Fruit fly (Drosophila melanogaster) whole organism, wandering third instar larva: ENCODE measurements around the gene CG4666.
A peak's percentile ranks its signal among the peaks of the same experiment; 100 is the strongest.

ENCODE experiments used
- Abd-B ChIP-seq: fragments of >200 bp; optimal IDR thresholded peaks from 2 replicates; lab custom pipeline; 2017; ENCODE audit warnings: missing biosample characterization, missing genetic modification characterization
- CG32264 ChIP-seq: fragments of 200-800 bp; sonication (Bioruptor generic); optimal IDR thresholded peaks from 2 replicates; lab custom pipeline; 2016; ENCODE audit warnings: missing biosample characterization, missing genetic modification characterization
- CG9705 ChIP-seq: fragments of 200-800 bp; sonication (Bioruptor generic); optimal IDR thresholded peaks from 2 replicates; lab custom pipeline; 2018; ENCODE audit warnings: missing biosample characterization, mild to moderate bottlenecking, missing genetic modification characterization
- CrebA ChIP-seq: fragments of 200-800 bp; sonication (Bioruptor generic); optimal IDR thresholded peaks from 2 replicates; lab custom pipeline; 2016; ENCODE audit warnings: missing biosample characterization, mild to moderate bottlenecking, missing genetic modification characterization, borderline replicate concordance
- Dfd ChIP-seq: fragments of >200 bp; optimal IDR thresholded peaks from 2 replicates; lab custom pipeline; 2017; ENCODE audit warnings: missing biosample characterization, missing genetic modification characterization
- Dif ChIP-seq: fragments of 200-275, 200-300 bp; sonication (Bioruptor generic); optimal IDR thresholded peaks from 2 replicates; lab custom pipeline; 2018; ENCODE audit warnings: missing biosample characterization, missing genetic modification characterization; ENCODE audit not compliant: partially characterized antibody
- GATAd ChIP-seq: sonication (Bioruptor generic); optimal IDR thresholded peaks from 2 replicates; lab custom pipeline; 2016; ENCODE audit warnings: missing biosample characterization, missing genetic modification characterization
- HLH106 ChIP-seq: fragments of 200-800 bp; optimal IDR thresholded peaks from 3 replicates; lab custom pipeline; 2019; ENCODE audit warnings: missing biosample characterization, mild to moderate bottlenecking, missing genetic modification characterization, moderate library complexity
- Hnf4 ChIP-seq: fragments of 200-800 bp; sonication (Bioruptor generic); optimal IDR thresholded peaks from 2 replicates; lab custom pipeline; 2016; ENCODE audit warnings: missing biosample characterization, mild to moderate bottlenecking, missing genetic modification characterization
- Hr78 ChIP-seq: fragments of >200 bp; optimal IDR thresholded peaks from 2 replicates; lab custom pipeline; 2017; ENCODE audit warnings: missing biosample characterization, missing genetic modification characterization
- Hr83 ChIP-seq: fragments of 200-300 bp; sonication (Bioruptor generic); optimal IDR thresholded peaks from 2 replicates; lab custom pipeline; 2016; ENCODE audit warnings: missing biosample characterization, mild to moderate bottlenecking, missing genetic modification characterization, moderate library complexity; ENCODE audit not compliant: poor library complexity, severe bottlenecking
- Jra ChIP-seq: sonication (Bioruptor generic); optimal IDR thresholded peaks from 2 replicates; lab custom pipeline; 2016; ENCODE audit warnings: missing biosample characterization, missing genetic modification characterization
- Mio ChIP-seq: sonication (Bioruptor generic); optimal IDR thresholded peaks from 2 replicates; lab custom pipeline; 2016; ENCODE audit warnings: missing biosample characterization, missing genetic modification characterization
- Myc ChIP-seq: fragments of >200 bp; optimal IDR thresholded peaks from 2 replicates; lab custom pipeline; 2017
- N ChIP-seq: fragments of >200 bp; optimal IDR thresholded peaks from 2 replicates; lab custom pipeline; 2018; ENCODE audit warnings: missing biosample characterization, missing external identifiers, missing genetic modification characterization
- OdsH ChIP-seq: fragments of 200-800 bp; sonication (Bioruptor generic); optimal IDR thresholded peaks from 2 replicates; lab custom pipeline; 2016; ENCODE audit warnings: missing biosample characterization, mild to moderate bottlenecking, missing genetic modification characterization
- Rel ChIP-seq, 2 experiments: fragments of 200-800 bp; sonication (Bioruptor generic) in 1 of 2; optimal IDR thresholded peaks; 2 replicates in 1 of 2; 3 replicates in 1 of 2; lab custom pipeline; 2016 to 2019; ENCODE audit warnings: mild to moderate bottlenecking in 2 of 2, missing biosample characterization in 2 of 2, missing genetic modification characterization in 2 of 2, moderate library complexity in 1 of 2
- Sp1 ChIP-seq: fragments of 200-800 bp; sonication (Bioruptor generic); optimal IDR thresholded peaks from 3 replicates; lab custom pipeline; 2019; ENCODE audit warnings: missing biosample characterization, mild to moderate bottlenecking, missing genetic modification characterization, moderate library complexity
- Vsx2 ChIP-seq: fragments of 200-300, 225-300 bp; sonication (Bioruptor generic); optimal IDR thresholded peaks from 2 replicates; lab custom pipeline; 2018; ENCODE audit warnings: missing biosample characterization, missing genetic modification characterization; ENCODE audit not compliant: partially characterized antibody
- br ChIP-seq: fragments of 200-800 bp; sonication (Bioruptor generic); optimal IDR thresholded peaks from 2 replicates; lab custom pipeline; 2016; ENCODE audit warnings: missing biosample characterization, missing genetic modification characterization
- brk ChIP-seq: fragments of 200-800 bp; sonication (Bioruptor generic); optimal IDR thresholded peaks from 2 replicates; lab custom pipeline; 2016; ENCODE audit warnings: missing biosample characterization, mild to moderate bottlenecking, missing genetic modification characterization
- dl ChIP-seq, 2 experiments: fragments of 175-275, 200-275 bp in 1 of 2; fragments of 200-275 bp in 1 of 2; sonication (Bioruptor generic); optimal IDR thresholded peaks; lab custom pipeline; 2018; ENCODE audit warnings: mild to moderate bottlenecking in 2 of 2, missing biosample characterization in 2 of 2, missing genetic modification characterization in 2 of 2, moderate library complexity in 2 of 2; ENCODE audit not compliant: partially characterized antibody in 2 of 2, insufficient read depth in 1 of 2
- dmrt93B ChIP-seq: fragments of 200-800 bp; sonication (Bioruptor generic); optimal IDR thresholded peaks from 2 replicates; lab custom pipeline; 2018; ENCODE audit warnings: missing biosample characterization, mild to moderate bottlenecking, missing genetic modification characterization
- dsf ChIP-seq: sonication (Bioruptor generic); optimal IDR thresholded peaks from 2 replicates; lab custom pipeline; 2016; ENCODE audit warnings: missing biosample characterization, missing genetic modification characterization, borderline replicate concordance
- ey ChIP-seq: fragments of 200-800 bp; sonication (Bioruptor generic); optimal IDR thresholded peaks from 2 replicates; lab custom pipeline; 2016; ENCODE audit warnings: missing biosample characterization, missing genetic modification characterization
- foxo ChIP-seq, 2 experiments: fragments of 200-800 bp; sonication (Bioruptor generic); optimal IDR thresholded peaks; 2 replicates in 1 of 2; 3 replicates in 1 of 2; lab custom pipeline; 2016 to 2017; ENCODE audit warnings: missing biosample characterization in 2 of 2, missing genetic modification characterization in 2 of 2
- fru ChIP-seq: fragments of 200-800 bp; sonication (Bioruptor generic); optimal IDR thresholded peaks from 3 replicates; lab custom pipeline; 2016; ENCODE audit warnings: missing biosample characterization, mild to moderate bottlenecking, missing genetic modification characterization
- h ChIP-seq: fragments of 200-800 bp; sonication (Bioruptor generic); optimal IDR thresholded peaks from 3 replicates; lab custom pipeline; 2016; ENCODE audit warnings: missing biosample characterization, mild to moderate bottlenecking, missing genetic modification characterization
- jim ChIP-seq: fragments of 175-275, 200-325 bp; sonication (Bioruptor generic); optimal IDR thresholded peaks from 2 replicates; lab custom pipeline; 2016; ENCODE audit warnings: missing biosample characterization, mild to moderate bottlenecking, missing genetic modification characterization
- lola ChIP-seq: fragments of >200 bp; optimal IDR thresholded peaks from 2 replicates; lab custom pipeline; 2017; ENCODE audit warnings: missing biosample characterization, missing genetic modification characterization
- pan ChIP-seq: fragments of >200 bp; optimal IDR thresholded peaks from 2 replicates; lab custom pipeline; 2017
- psq ChIP-seq: fragments of 200-800 bp; sonication (Bioruptor generic); optimal IDR thresholded peaks from 3 replicates; lab custom pipeline; 2017; ENCODE audit warnings: missing biosample characterization, mild to moderate bottlenecking, missing genetic modification characterization, moderate library complexity
- rgr ChIP-seq: fragments of 200-800 bp; sonication (Bioruptor generic); optimal IDR thresholded peaks from 3 replicates; lab custom pipeline; 2016; ENCODE audit warnings: missing biosample characterization, mild to moderate bottlenecking, missing genetic modification characterization
- sage ChIP-seq: fragments of 200-800 bp; sonication (Bioruptor generic); optimal IDR thresholded peaks from 2 replicates; lab custom pipeline; 2016; ENCODE audit warnings: missing biosample characterization, mild to moderate bottlenecking, missing genetic modification characterization
- sv ChIP-seq: fragments of 200-800 bp; sonication (Bioruptor generic); optimal IDR thresholded peaks from 3 replicates; lab custom pipeline; 2016; ENCODE audit warnings: missing biosample characterization, missing genetic modification characterization
- tai ChIP-seq: sonication (Bioruptor generic); optimal IDR thresholded peaks from 2 replicates; lab custom pipeline; 2016; ENCODE audit warnings: missing biosample characterization, missing genetic modification characterization
- usp ChIP-seq: fragments of >200 bp; optimal IDR thresholded peaks from 2 replicates; lab custom pipeline; 2017; ENCODE audit warnings: missing biosample characterization, missing genetic modification characterization
- woc ChIP-seq: sonication (Bioruptor generic); optimal IDR thresholded peaks from 2 replicates; lab custom pipeline; 2016; ENCODE audit warnings: missing biosample characterization, mild to moderate bottlenecking, missing genetic modification characterization

Gene CG4666

dm6 chrX:6074845-6075244 is 2.7 kb downstream of the CG4666 start, which contains the start of gene Tsp5D:
Gene Tsp5D (minus strand): TSS chrX:6074857.
- peak; percentile 11 for TF ChIP-seq psq
- TF ChIP-seq Mio (GFP tag; lab: Kevin White, UChicago), result no peak
- TF ChIP-seq dsf (GFP tag; lab: Kevin White, UChicago), result no peak
- no peak for TF ChIP-seq usp
- no peak for TF ChIP-seq Dfd
- TF ChIP-seq pan (lab: Kevin White, UChicago), result no peak
- no peak for TF ChIP-seq jim (GFP tag; lab: Kevin White, UChicago)
- no peak for TF ChIP-seq sage (GFP tag; lab: Kevin White, UChicago)
- TF ChIP-seq brk (GFP tag; lab: Kevin White, UChicago), result no peak
- TF ChIP-seq CG32264 (GFP tag; lab: Kevin White, UChicago), result no peak
- TF ChIP-seq h, result peak; percentile 38
- no peak for TF ChIP-seq br (GFP tag; lab: Kevin White, UChicago)
- no peak for TF ChIP-seq GATAd (GFP tag; lab: Kevin White, UChicago)
- no peak for TF ChIP-seq Abd-B (GFP tag; lab: Kevin White, UChicago)
- no peak for TF ChIP-seq woc (GFP tag; lab: Kevin White, UChicago)
- TF ChIP-seq dl (GFP tag; optimal IDR thresholded peaks at IDR 0.05; lab: Kevin White, UChicago; ENCODE audit: insufficient read depth in 1 of 2, partially characterized antibody in 2 of 2), result no peak
- TF ChIP-seq Jra, result no peak
- TF ChIP-seq OdsH (GFP tag; lab: Kevin White, UChicago), result no peak
- no peak for TF ChIP-seq tai (GFP tag; lab: Kevin White, UChicago)
- peak; percentile 46 for TF ChIP-seq HLH106
- TF ChIP-seq Hnf4 (GFP tag; lab: Kevin White, UChicago), result no peak
- TF ChIP-seq Myc (lab: Kevin White, UChicago), result no peak
- no peak for TF ChIP-seq dmrt93B (GFP tag; lab: Kevin White, UChicago)
- no peak for TF ChIP-seq Sp1 (GFP tag; lab: Kevin White, UChicago)
- TF ChIP-seq Hr83 (GFP tag; lab: Kevin White, UChicago), result no peak
- TF ChIP-seq rgr (GFP tag; lab: Kevin White, UChicago), result no peak
- TF ChIP-seq Dif (GFP tag; lab: Kevin White, UChicago), result no peak
- TF ChIP-seq lola (GFP tag; lab: Kevin White, UChicago), result no peak
- TF ChIP-seq Rel (GFP tag; optimal IDR thresholded peaks at IDR 0.05; lab: Kevin White, UChicago), result no peak
- TF ChIP-seq Rel (tag; optimal IDR thresholded peaks at IDR 0.05; lab: Kevin White, UChicago), result no peak
- TF ChIP-seq CG9705, result no peak
- no peak for TF ChIP-seq CrebA (GFP tag; lab: Kevin White, UChicago)
- peak; percentile 56 for TF ChIP-seq sv
- peak; percentile 26 for TF ChIP-seq fru (GFP tag; lab: Kevin White, UChicago)
- TF ChIP-seq ey (GFP tag; lab: Kevin White, UChicago), result no peak
- TF ChIP-seq Hr78 (GFP tag; lab: Kevin White, UChicago), result no peak
- TF ChIP-seq Vsx2 (GFP tag; lab: Kevin White, UChicago), result no peak
- TF ChIP-seq foxo (GFP tag; optimal IDR thresholded peaks at IDR 0.05; lab: Kevin White, UChicago), result peak in 1 of 2 experiments; percentile 19
- TF ChIP-seq N (GFP tag; lab: Kevin White, UChicago), result no peak
- TF ChIP-seq, all 38 proteins: peak for 6

DNA sequence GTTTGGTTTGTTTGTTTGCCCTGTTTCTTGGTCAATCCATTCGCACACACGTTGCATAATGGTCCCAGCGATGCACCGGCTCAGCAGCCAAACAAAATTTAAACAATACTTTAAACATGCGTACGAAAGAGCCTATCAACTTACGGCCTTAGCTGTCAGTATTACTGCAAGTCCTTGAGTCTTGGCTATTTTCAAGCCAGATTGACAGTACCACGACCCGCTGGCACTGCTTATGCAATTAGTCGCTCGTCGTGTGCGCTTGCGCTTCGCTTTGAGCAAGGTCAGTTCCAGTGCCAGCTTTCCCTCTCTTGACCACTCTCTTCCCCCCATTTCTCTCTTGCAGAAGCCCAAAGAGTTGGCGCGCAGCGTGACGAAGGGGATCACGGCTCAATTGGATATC is 8.9 kb downstream of the CG4666 start:
- TF ChIP-seq Hnf4 (GFP tag; lab: Kevin White, UChicago) (no peak), fru (GFP tag; lab: Kevin White, UChicago) (no peak), HLH106 (no peak), ey (GFP tag; lab: Kevin White, UChicago) (no peak), Mio (GFP tag; lab: Kevin White, UChicago) (no peak)
